Fruit fly (Drosophila melanogaster) whole organism, embryonic: ENCODE results near the gene Rhp.

Source experiments
- Atf3 ChIP-seq: fragments of 200-800 bp; sonication (Bioruptor generic); optimal IDR thresholded peaks from 3 replicates; lab custom pipeline; 2016; ENCODE audit warnings: missing biosample characterization, missing genetic modification characterization
- BEAF-32 ChIP-seq: fragments of 200-800 bp; sonication (Bioruptor generic); optimal IDR thresholded peaks from 3 replicates; lab custom pipeline; 2017; ENCODE audit warnings: missing biosample characterization, missing genetic modification characterization, mild to moderate bottlenecking, moderate library complexity, missing genetic modification reagents
- Bgb ChIP-seq: fragments of 200-800 bp; sonication (Bioruptor generic); IDR thresholded peaks from 2 replicates; pipeline ENCODE4 v1.3.6; 2022; ENCODE audit warnings: missing biosample characterization, missing genetic modification characterization; ENCODE audit not compliant: partially characterized antibody
- CG12391 ChIP-seq: fragments of 200-800 bp; sonication (Bioruptor generic); optimal IDR thresholded peaks from 3 replicates; lab custom pipeline; 2018; ENCODE audit warnings: missing biosample characterization, mild to moderate bottlenecking, missing genetic modification characterization, moderate library complexity
- CG14441 ChIP-seq: fragments of 200-800 bp; sonication (Bioruptor generic); IDR thresholded peaks from 2 replicates; pipeline ENCODE4 v1.3.6; 2022; ENCODE audit warnings: missing biosample characterization, missing genetic modification characterization
- CG31441 ChIP-seq: fragments of 200-800 bp; sonication (Bioruptor generic); IDR thresholded peaks from 2 replicates; pipeline ENCODE4 v1.3.6; 2022; ENCODE audit warnings: missing biosample characterization, missing genetic modification characterization
- CG34224 ChIP-seq: fragments of 200-800 bp; sonication (Bioruptor generic); IDR thresholded peaks from 3 replicates; pipeline ENCODE4 v1.3.6; 2022; ENCODE audit warnings: missing biosample characterization, missing genetic modification characterization; ENCODE audit not compliant: partially characterized antibody
- CG34422 ChIP-seq: fragments of 200-800 bp; sonication (Bioruptor generic); IDR thresholded peaks from 3 replicates; pipeline ENCODE4 v1.3.6; 2022; ENCODE audit warnings: missing biosample characterization, missing genetic modification characterization
- CG4328 ChIP-seq: fragments of 200-800 bp; sonication (Bioruptor generic); optimal IDR thresholded peaks from 3 replicates; lab custom pipeline; 2017; ENCODE audit warnings: missing biosample characterization, missing genetic modification reagents, missing genetic modification characterization
- CG6689 ChIP-seq: fragments of 200-800 bp; sonication (Bioruptor generic); IDR thresholded peaks from 2 replicates; pipeline ENCODE4 v1.3.6; 2022; ENCODE audit warnings: missing biosample characterization, missing genetic modification characterization
- CG6813 ChIP-seq: fragments of 200-800 bp; sonication (Bioruptor generic); optimal IDR thresholded peaks from 2 replicates; lab custom pipeline; 2017; ENCODE audit warnings: missing biosample characterization, missing genetic modification characterization, mild to moderate bottlenecking, moderate library complexity, missing genetic modification reagents
- CG7839 ChIP-seq: fragments of 200-800 bp; sonication (Bioruptor generic); optimal IDR thresholded peaks from 3 replicates; lab custom pipeline; 2018; ENCODE audit warnings: missing biosample characterization, mild to moderate bottlenecking, missing genetic modification characterization, moderate library complexity
- CG8924 ChIP-seq: fragments of 200-800 bp; optimal IDR thresholded peaks from 3 replicates; lab custom pipeline; 2019; ENCODE audit warnings: missing biosample characterization, mild to moderate bottlenecking, missing genetic modification characterization, moderate library complexity
- CG8944 ChIP-seq: fragments of 200-800 bp; sonication (Bioruptor generic); optimal IDR thresholded peaks from 3 replicates; lab custom pipeline; 2016; ENCODE audit warnings: missing biosample characterization, missing genetic modification characterization
- CG9797 ChIP-seq: fragments of 200-800 bp; sonication (Bioruptor generic); optimal IDR thresholded peaks from 3 replicates; lab custom pipeline; 2018; ENCODE audit warnings: missing biosample characterization, mild to moderate bottlenecking, missing genetic modification characterization
- CkIIα-i1 ChIP-seq: fragments of 200-800 bp; sonication (Bioruptor generic); IDR thresholded peaks from 2 replicates; pipeline ENCODE4 v1.3.6; 2022; ENCODE audit warnings: missing biosample characterization, missing genetic modification characterization
- CrebB ChIP-seq: fragments of 200-800 bp; sonication (Bioruptor generic); optimal IDR thresholded peaks from 3 replicates; lab custom pipeline; 2018; ENCODE audit warnings: missing biosample characterization, mild to moderate bottlenecking, missing genetic modification characterization
- D19B ChIP-seq: fragments of 200-800 bp; sonication (Bioruptor generic); optimal IDR thresholded peaks from 2 replicates; lab custom pipeline; 2017; ENCODE audit warnings: missing biosample characterization, mild to moderate bottlenecking, missing genetic modification characterization
- Dip2 ChIP-seq: fragments of 200-800 bp; sonication (Bioruptor generic); IDR thresholded peaks from 2 replicates; pipeline ENCODE4 v1.3.6; 2022; ENCODE audit warnings: missing biosample characterization, missing genetic modification characterization
- Dll ChIP-seq: fragments of 200-800 bp; sonication (Bioruptor generic); IDR thresholded peaks from 4 replicates; pipeline ENCODE4 v1.3.6; 2022; ENCODE audit warnings: missing biosample characterization, missing genetic modification characterization; ENCODE audit not compliant: partially characterized antibody
- Doc3 ChIP-seq: fragments of 200-800 bp; sonication (Bioruptor generic); IDR thresholded peaks from 3 replicates; pipeline ENCODE4 v1.3.6; 2022; ENCODE audit warnings: missing biosample characterization, missing genetic modification characterization; ENCODE audit not compliant: partially characterized antibody
- Fer3 ChIP-seq: fragments of 200-800 bp; sonication (Bioruptor generic); optimal IDR thresholded peaks from 2 replicates; lab custom pipeline; 2018; ENCODE audit warnings: missing biosample characterization, mild to moderate bottlenecking, missing genetic modification characterization, moderate library complexity
- HmgD ChIP-seq: fragments of 200-800 bp; sonication (Bioruptor generic); optimal IDR thresholded peaks from 3 replicates; lab custom pipeline; 2016; ENCODE audit warnings: missing biosample characterization, missing genetic modification characterization
- MBD-R2 ChIP-seq: fragments of 200-800 bp; sonication (Bioruptor generic); IDR thresholded peaks from 2 replicates; pipeline ENCODE4 v1.3.6; 2022; ENCODE audit warnings: missing biosample characterization, missing genetic modification characterization
- NFAT ChIP-seq: fragments of 200-800 bp; sonication (Bioruptor generic); IDR thresholded peaks from 2 replicates; pipeline ENCODE4 v1.3.6; 2022; ENCODE audit warnings: missing biosample characterization, missing genetic modification characterization
- PHDP ChIP-seq: fragments of 200-800 bp; sonication (Bioruptor generic); optimal IDR thresholded peaks from 3 replicates; lab custom pipeline; 2018; ENCODE audit warnings: missing biosample characterization, mild to moderate bottlenecking, missing genetic modification characterization, moderate library complexity
- Vsx1 ChIP-seq: fragments of 200-800 bp; sonication (Bioruptor generic); optimal IDR thresholded peaks from 2 replicates; lab custom pipeline; 2017; ENCODE audit warnings: missing biosample characterization, mild to moderate bottlenecking, missing genetic modification characterization, missing genetic modification reagents
- YL-1 ChIP-seq: fragments of 200-800 bp; sonication (Bioruptor generic); optimal IDR thresholded peaks from 3 replicates; lab custom pipeline; 2017; ENCODE audit warnings: missing biosample characterization, mild to moderate bottlenecking, missing genetic modification characterization
- al ChIP-seq: fragments of 200-800 bp; sonication (Bioruptor generic); IDR thresholded peaks from 2 replicates; pipeline ENCODE4 v1.3.6; 2022; ENCODE audit warnings: missing biosample characterization, missing genetic modification characterization
- amos ChIP-seq: fragments of 200-800 bp; sonication (Bioruptor generic); IDR thresholded peaks from 2 replicates; pipeline ENCODE4 v1.3.6; 2022; ENCODE audit warnings: missing biosample characterization, missing genetic modification characterization; ENCODE audit not compliant: partially characterized antibody
- ase ChIP-seq: fragments of 200-800 bp; sonication (Bioruptor generic); IDR thresholded peaks from 3 replicates; pipeline ENCODE4 v1.3.6; 2022; ENCODE audit warnings: missing biosample characterization, missing genetic modification characterization
- bbx ChIP-seq: fragments of 200-800 bp; sonication (Bioruptor generic); IDR thresholded peaks from 2 replicates; pipeline ENCODE4 v1.3.6; 2022; ENCODE audit warnings: missing biosample characterization, missing genetic modification characterization; ENCODE audit not compliant: partially characterized antibody
- dan ChIP-seq: fragments of 200-800 bp; sonication (Bioruptor generic); IDR thresholded peaks from 2 replicates; pipeline ENCODE4 v1.3.6; 2022; ENCODE audit warnings: missing biosample characterization, missing genetic modification characterization
- insv ChIP-seq, 2 experiments: fragments of 200-800 bp; sonication (Bioruptor generic); optimal IDR thresholded peaks; 3 replicates each; lab custom pipeline; 2016 to 2018; ENCODE audit warnings: missing biosample characterization in 2 of 2, missing genetic modification characterization in 2 of 2
- ken ChIP-seq: fragments of 200-800 bp; sonication (Bioruptor generic); IDR thresholded peaks from 3 replicates; pipeline ENCODE4 v1.3.6; 2022; ENCODE audit warnings: missing biosample characterization, missing genetic modification characterization
- mam ChIP-seq: fragments of 200-800 bp; sonication (Bioruptor generic); optimal IDR thresholded peaks from 3 replicates; lab custom pipeline; 2016; ENCODE audit warnings: missing biosample characterization, missing genetic modification characterization
- pita ChIP-seq: fragments of 200-800 bp; sonication (Bioruptor generic); optimal IDR thresholded peaks from 2 replicates; lab custom pipeline; 2017; ENCODE audit warnings: missing biosample characterization, mild to moderate bottlenecking, missing genetic modification characterization
- sens ChIP-seq: fragments of 200-800 bp; sonication (Bioruptor generic); peaks from one replicate; lab custom pipeline; 2016; ENCODE audit warnings: missing biosample characterization, missing genetic modification characterization
- slbo ChIP-seq: fragments of 200-800 bp; sonication (Bioruptor generic); IDR thresholded peaks from 2 replicates; pipeline ENCODE4 v1.3.6; 2022; ENCODE audit warnings: missing biosample characterization, missing genetic modification characterization
- sqz ChIP-seq: fragments of 200-800 bp; sonication (Bioruptor generic); optimal IDR thresholded peaks from 3 replicates; lab custom pipeline; 2018; ENCODE audit warnings: missing biosample characterization, mild to moderate bottlenecking, missing genetic modification characterization
- tll ChIP-seq, 2 experiments: fragments of 200-800 bp in 1 of 2; fragments of >200 bp in 1 of 2; sonication (Bioruptor generic) in 1 of 2; optimal IDR thresholded peaks; 2 replicates each; lab custom pipeline; 2017 to 2019; ENCODE audit warnings: missing biosample characterization in 2 of 2, missing genetic modification characterization in 2 of 2, mild to moderate bottlenecking in 1 of 2, moderate library complexity in 1 of 2
- tna ChIP-seq: fragments of 200-800 bp; sonication (Bioruptor generic); IDR thresholded peaks from 2 replicates; pipeline ENCODE4 v1.3.6; 2022; ENCODE audit warnings: missing biosample characterization, missing genetic modification characterization; ENCODE audit not compliant: partially characterized antibody
- zen ChIP-seq: fragments of 200-800 bp; sonication (Bioruptor generic); optimal IDR thresholded peaks from 3 replicates; lab custom pipeline; 2018; ENCODE audit warnings: missing biosample characterization, mild to moderate bottlenecking, missing genetic modification characterization, moderate library complexity
- zen2 ChIP-seq: fragments of 200-800 bp; sonication (Bioruptor generic); IDR thresholded peaks from 3 replicates; pipeline ENCODE4 v1.3.6; 2022; ENCODE audit warnings: missing biosample characterization, missing genetic modification characterization; ENCODE audit not compliant: partially characterized antibody
- zf30C ChIP-seq: fragments of 200-800 bp; sonication (Bioruptor generic); optimal IDR thresholded peaks from 3 replicates; lab custom pipeline; 2018; ENCODE audit warnings: missing biosample characterization, mild to moderate bottlenecking, missing genetic modification characterization

Gene Rhp

dm6 chrX:15835393-15835792, 46.7 kb downstream of the Rhp start, which contains the start of gene Chc (continued):
- TF ChIP-seq ken (GFP tag; lab: Robert Waterston, UW) (no peak), CG6689 (no peak), zf30C (no peak), mam (GFP tag; lab: Kevin White, UChicago) (peak; percentile 5), Bgb (GFP tag; lab: Robert Waterston, UW) (peak; percentile 98), CG4328 (GFP tag; lab: Kevin White, UChicago) (no peak), CG9797 (GFP tag; lab: Kevin White, UChicago) (no peak), YL-1 (GFP tag; lab: Kevin White, UChicago) (no peak), tll (GFP tag; optimal IDR thresholded peaks at IDR 0.05; lab: Kevin White, UChicago) (no peak)

dm6 chrX:15837530-15837929, 48.8 kb downstream of the Rhp start, which contains the start of gene CG8565:
TSS of gene CG8565 (plus strand) at chrX:15837830.
- TF ChIP-seq ase (GFP tag; lab: Robert Waterston, UW) (no peak), Vsx1 (no peak), MBD-R2 (no peak), HmgD (GFP tag; lab: Kevin White, UChicago) (no peak), CrebB (tag; lab: Kevin White, UChicago) (no peak), CG14441 (GFP tag; lab: Robert Waterston, UW) (no peak), CG7839 (tag; lab: Kevin White, UChicago) (no peak), al (GFP tag; lab: Robert Waterston, UW) (no peak)
- TF ChIP-seq, all 482 proteins: peak for 0

- TF ChIP-seq zen (tag; lab: Kevin White, UChicago) (peak; percentile 23), dan (no peak), BEAF-32 (GFP tag; lab: Kevin White, UChicago) (peak; percentile 19), CG8944 (GFP tag; lab: Kevin White, UChicago) (no peak), pita (GFP tag; lab: Kevin White, UChicago) (peak; percentile 29), insv (GFP tag; optimal IDR thresholded peaks at IDR 0.05; lab: Kevin White, UChicago) (peak in 1 of 2 experiments; percentile 93)
- TF ChIP-seq, all 482 proteins: peak for 4
Measured at dm6 chrX:15840003-15840402, 51.3 kb downstream of the Rhp start.

- no peak for TF ChIP-seq CkIIα-i1 (GFP tag; lab: Robert Waterston, UW)
- no peak for TF ChIP-seq Dip2 (GFP tag; lab: Robert Waterston, UW)
- TF ChIP-seq CG34422 (GFP tag; lab: Robert Waterston, UW): no peak
- TF ChIP-seq bbx: peak; percentile 97
- TF ChIP-seq NFAT (GFP tag; lab: Robert Waterston, UW): no peak
- no peak for TF ChIP-seq PHDP (tag; lab: Kevin White, UChicago)
- no peak for TF ChIP-seq Fer3 (tag; lab: Kevin White, UChicago)
- no peak for TF ChIP-seq CG8924 (tag; lab: Kevin White, UChicago)
- TF ChIP-seq YL-1 (GFP tag; lab: Kevin White, UChicago): no peak
- TF ChIP-seq tna (GFP tag; lab: Robert Waterston, UW): peak; percentile 98
- TF ChIP-seq CG12391: no peak
- peak; percentile 65; the same call in 3 of the 4 replicates for TF ChIP-seq Dll (GFP tag; lab: Robert Waterston, UW)
- TF ChIP-seq amos (GFP tag; lab: Robert Waterston, UW): peak; percentile 70
- TF ChIP-seq CG34224 (GFP tag; lab: Robert Waterston, UW): peak; percentile 60; the same call in 2 of the 3 replicates
- TF ChIP-seq slbo: no peak
- TF ChIP-seq zen2 (GFP tag; lab: Robert Waterston, UW): peak; percentile 90; the same call in 2 of the 3 replicates
- no peak for TF ChIP-seq sqz (GFP tag; lab: Kevin White, UChicago)
- TF ChIP-seq CG31441 (GFP tag; lab: Robert Waterston, UW): no peak
- TF ChIP-seq Bgb (GFP tag; lab: Robert Waterston, UW): peak; percentile 97
- peak; percentile 81 for TF ChIP-seq D19B
- TF ChIP-seq Atf3: no peak
- TF ChIP-seq Doc3: peak; percentile 70; the same call in 2 of the 3 replicates
- no peak for TF ChIP-seq CG6813 (GFP tag; lab: Kevin White, UChicago)
- no peak for TF ChIP-seq sens (GFP tag; lab: Kevin White, UChicago)
Measured at dm6 chrX:15841346-15841745, 52.6 kb downstream of the Rhp start.
